Fruit fly (Drosophila melanogaster) whole organism, embryonic: ENCODE measurements around the gene CG9733.
A peak's percentile ranks its signal among the peaks of the same experiment; 100 is the strongest.

ENCODE experiments used
- ATbp ChIP-seq: fragments of 200-800 bp; sonication (Bioruptor generic); optimal IDR thresholded peaks from 2 replicates; lab custom pipeline; 2017; ENCODE audit warnings: missing biosample characterization, mild to moderate bottlenecking, missing genetic modification characterization, missing genetic modification reagents
- CG10274 ChIP-seq: fragments of 200-800 bp; sonication (Bioruptor generic); optimal IDR thresholded peaks from 3 replicates; lab custom pipeline; 2017; ENCODE audit warnings: missing biosample characterization, mild to moderate bottlenecking, missing genetic modification characterization
- CG10366 ChIP-seq: fragments of 200-800 bp; sonication (Bioruptor generic); IDR thresholded peaks from 2 replicates; pipeline ENCODE4 v1.3.6; 2022; ENCODE audit warnings: missing biosample characterization, missing genetic modification characterization
- CG10462 ChIP-seq: fragments of 200-800 bp; sonication (Bioruptor generic); optimal IDR thresholded peaks from 2 replicates; lab custom pipeline; 2016; ENCODE audit warnings: missing biosample characterization, missing genetic modification characterization
- CG11504 ChIP-seq: fragments of 200-800 bp; sonication (Bioruptor generic); optimal IDR thresholded peaks from 3 replicates; lab custom pipeline; 2019; ENCODE audit warnings: missing biosample characterization, mild to moderate bottlenecking, missing genetic modification characterization, moderate library complexity
- CG12299 ChIP-seq: fragments of 200-800 bp; sonication (Bioruptor generic); optimal IDR thresholded peaks from 2 replicates; lab custom pipeline; 2018; ENCODE audit warnings: missing biosample characterization, mild to moderate bottlenecking, missing genetic modification characterization
- CG13296 ChIP-seq: fragments of 200-800 bp; sonication (Bioruptor generic); optimal IDR thresholded peaks from 3 replicates; lab custom pipeline; 2018; ENCODE audit warnings: missing biosample characterization, mild to moderate bottlenecking, missing genetic modification characterization
- CG2120 ChIP-seq: fragments of 200-800 bp; sonication (Bioruptor generic); optimal IDR thresholded peaks from 3 replicates; lab custom pipeline; 2016; ENCODE audit warnings: missing biosample characterization, missing genetic modification characterization
- CG30431 ChIP-seq: fragments of 200-800 bp; sonication (Bioruptor generic); optimal IDR thresholded peaks from 2 replicates; lab custom pipeline; 2017; ENCODE audit warnings: missing biosample characterization, missing genetic modification characterization
- CG31388 ChIP-seq: fragments of 200-800 bp; sonication (Bioruptor generic); optimal IDR thresholded peaks from 2 replicates; lab custom pipeline; 2016; ENCODE audit warnings: missing biosample characterization, missing genetic modification characterization
- CG5953 ChIP-seq: fragments of 200-800 bp; sonication (Bioruptor generic); IDR thresholded peaks from 2 replicates; pipeline ENCODE4 v1.3.6; 2022; ENCODE audit warnings: missing biosample characterization, missing genetic modification characterization
- CG6175 ChIP-seq: fragments of 200-800 bp; sonication (Bioruptor generic); IDR thresholded peaks from 3 replicates; pipeline ENCODE4 v1.3.6; 2022; ENCODE audit warnings: missing biosample characterization, missing genetic modification characterization
- CG6654 ChIP-seq: fragments of 200-800 bp; sonication (Bioruptor generic); optimal IDR thresholded peaks from 2 replicates; lab custom pipeline; 2017; ENCODE audit warnings: missing biosample characterization, mild to moderate bottlenecking, missing genetic modification characterization
- CG7372 ChIP-seq: fragments of 200-800 bp; sonication (Bioruptor generic); IDR thresholded peaks from 2 replicates; pipeline ENCODE4 v1.3.6; 2022; ENCODE audit warnings: missing biosample characterization, missing genetic modification characterization
- CG7786 ChIP-seq: fragments of 200-800 bp; sonication (Bioruptor generic); optimal IDR thresholded peaks from 2 replicates; lab custom pipeline; 2016; ENCODE audit warnings: missing biosample characterization, missing genetic modification characterization
- CG8290 ChIP-seq, 3 experiments: fragments of 200-800 bp; sonication (Bioruptor generic); optimal IDR thresholded peaks; 2 replicates each; lab custom pipeline; 2016 to 2019; ENCODE audit warnings: missing biosample characterization in 3 of 3, missing genetic modification characterization in 3 of 3, mild to moderate bottlenecking in 2 of 3, moderate library complexity in 1 of 3
- CG8359 ChIP-seq: fragments of 200-800 bp; sonication (Bioruptor generic); optimal IDR thresholded peaks from 2 replicates; lab custom pipeline; 2017; ENCODE audit warnings: missing biosample characterization, mild to moderate bottlenecking, missing genetic modification characterization, borderline replicate concordance
- CG9797 ChIP-seq: fragments of 200-800 bp; sonication (Bioruptor generic); optimal IDR thresholded peaks from 3 replicates; lab custom pipeline; 2018; ENCODE audit warnings: missing biosample characterization, mild to moderate bottlenecking, missing genetic modification characterization
- CG9876 ChIP-seq: fragments of 200-800 bp; sonication (Bioruptor generic); optimal IDR thresholded peaks from 2 replicates; lab custom pipeline; 2016; ENCODE audit warnings: missing biosample characterization, missing genetic modification characterization
- D ChIP-seq, 2 experiments: fragments of 200-800 bp in 1 of 2; fragments of >200 bp in 1 of 2; sonication (Bioruptor generic) in 1 of 2; optimal IDR thresholded peaks; 2 replicates in 1 of 2; 3 replicates in 1 of 2; lab custom pipeline; 2017; ENCODE audit warnings: mild to moderate bottlenecking in 1 of 2, missing biosample characterization in 1 of 2, missing genetic modification characterization in 1 of 2, missing genetic modification reagents in 1 of 2
- D19A ChIP-seq: fragments of 200-800 bp; optimal IDR thresholded peaks from 3 replicates; lab custom pipeline; 2019; ENCODE audit warnings: missing biosample characterization, mild to moderate bottlenecking, missing genetic modification characterization, moderate library complexity
- Dip2 ChIP-seq: fragments of 200-800 bp; sonication (Bioruptor generic); IDR thresholded peaks from 2 replicates; pipeline ENCODE4 v1.3.6; 2022; ENCODE audit warnings: missing biosample characterization, missing genetic modification characterization
- Drgx ChIP-seq: fragments of 200-800 bp; sonication (Bioruptor generic); IDR thresholded peaks from 2 replicates; pipeline ENCODE4 v1.3.6; 2022; ENCODE audit warnings: missing biosample characterization, missing genetic modification characterization
- ERR ChIP-seq: fragments of 200-800 bp; sonication (Bioruptor generic); optimal IDR thresholded peaks from 2 replicates; lab custom pipeline; 2016; ENCODE audit warnings: missing biosample characterization, missing genetic modification characterization
- Ets65A ChIP-seq: fragments of 200-800 bp; sonication (Bioruptor generic); peaks from one replicate; lab custom pipeline; 2016; ENCODE audit warnings: missing biosample characterization, missing genetic modification characterization
- GATAe ChIP-seq: fragments of 200-800 bp; sonication (Bioruptor generic); conservative IDR thresholded peaks from 2 replicates; pipeline ENCODE4 v1.3.6; 2022; ENCODE audit warnings: missing biosample characterization, missing genetic modification characterization
- HmgZ ChIP-seq: fragments of 200-800 bp; sonication (Bioruptor generic); optimal IDR thresholded peaks from 2 replicates; lab custom pipeline; 2018; ENCODE audit warnings: missing biosample characterization, mild to moderate bottlenecking, missing genetic modification characterization
- Hmr ChIP-seq: fragments of 200-800 bp; sonication (Bioruptor generic); optimal IDR thresholded peaks from 3 replicates; lab custom pipeline; 2017; ENCODE audit warnings: mild to moderate bottlenecking, missing biosample characterization, missing genetic modification reagents, missing genetic modification characterization
- Pdp1 ChIP-seq, 2 experiments: fragments of 200-800 bp; sonication (Bioruptor generic); optimal IDR thresholded peaks; 3 replicates each; lab custom pipeline; 2016; ENCODE audit warnings: missing biosample characterization in 2 of 2, missing genetic modification characterization in 2 of 2, mild to moderate bottlenecking in 1 of 2, moderate library complexity in 1 of 2
- Six4 ChIP-seq: fragments of 200-800 bp; sonication (Bioruptor generic); optimal IDR thresholded peaks from 2 replicates; lab custom pipeline; 2016; ENCODE audit warnings: missing biosample characterization, missing genetic modification characterization
- Sox100B ChIP-seq: fragments of 200-800 bp; sonication (Bioruptor generic); optimal IDR thresholded peaks from 3 replicates; lab custom pipeline; 2018; ENCODE audit warnings: missing biosample characterization, mild to moderate bottlenecking, missing genetic modification characterization
- Sox102F ChIP-seq: fragments of 200-800 bp; sonication (Bioruptor generic); optimal IDR thresholded peaks from 2 replicates; lab custom pipeline; 2018; ENCODE audit warnings: missing biosample characterization, mild to moderate bottlenecking, missing genetic modification characterization, moderate library complexity
- Usf ChIP-seq: fragments of 200-800 bp; sonication (Bioruptor generic); optimal IDR thresholded peaks from 2 replicates; lab custom pipeline; 2017; ENCODE audit warnings: missing genotype, missing biosample characterization, missing genetic modification characterization
- bab2 ChIP-seq: fragments of 200-800 bp; sonication (Bioruptor generic); optimal IDR thresholded peaks from 2 replicates; lab custom pipeline; 2016; ENCODE audit warnings: missing biosample characterization, missing genetic modification characterization
- bsh ChIP-seq, 2 experiments: fragments of 200-800 bp; sonication (Bioruptor generic); optimal IDR thresholded peaks; 2 replicates each; lab custom pipeline; 2017 to 2018; ENCODE audit warnings: mild to moderate bottlenecking in 2 of 2, missing biosample characterization in 2 of 2, missing genetic modification characterization in 2 of 2, moderate library complexity in 1 of 2
- cad ChIP-seq: fragments of >200 bp; optimal IDR thresholded peaks from 2 replicates; lab custom pipeline; 2017; ENCODE audit warnings: missing biosample characterization, missing genetic modification characterization
- chif ChIP-seq, 2 experiments: fragments of 200-800 bp; sonication (Bioruptor generic); optimal IDR thresholded peaks; 3 replicates each; lab custom pipeline; 2016; ENCODE audit warnings: missing biosample characterization in 2 of 2, missing genetic modification characterization in 2 of 2
- dysf ChIP-seq: fragments of 200-800 bp; sonication (Bioruptor generic); IDR thresholded peaks from 3 replicates; pipeline ENCODE4 v1.3.6; 2022; ENCODE audit warnings: missing biosample characterization, missing genetic modification characterization
- ewg ChIP-seq: fragments of 200-800 bp; sonication (Bioruptor generic); optimal IDR thresholded peaks from 3 replicates; lab custom pipeline; 2017; ENCODE audit warnings: mild to moderate bottlenecking, missing biosample characterization, missing genetic modification reagents, missing genetic modification characterization
- fd102C ChIP-seq: fragments of 200-800 bp; sonication (Bioruptor generic); optimal IDR thresholded peaks from 2 replicates; lab custom pipeline; 2018; ENCODE audit warnings: missing biosample characterization, mild to moderate bottlenecking, missing genetic modification characterization, moderate library complexity
- grau ChIP-seq: fragments of 200-800 bp; optimal IDR thresholded peaks from 3 replicates; lab custom pipeline; 2019; ENCODE audit warnings: missing biosample characterization, mild to moderate bottlenecking, missing genetic modification characterization, moderate library complexity
- lbe ChIP-seq: fragments of 200-800 bp; sonication (Bioruptor generic); optimal IDR thresholded peaks from 2 replicates; lab custom pipeline; 2016; ENCODE audit warnings: missing biosample characterization, mild to moderate bottlenecking, missing genetic modification characterization
- nmo ChIP-seq: fragments of 200-800 bp; sonication (Bioruptor generic); optimal IDR thresholded peaks from 2 replicates; lab custom pipeline; 2018; ENCODE audit warnings: missing biosample characterization, mild to moderate bottlenecking, missing genetic modification characterization, moderate library complexity
- nom ChIP-seq: fragments of 200-800 bp; sonication (Bioruptor generic); optimal IDR thresholded peaks from 2 replicates; lab custom pipeline; 2017; ENCODE audit warnings: missing biosample characterization, missing genetic modification characterization, mild to moderate bottlenecking, moderate library complexity, missing genetic modification reagents
- pho ChIP-seq: fragments of 200-800 bp; sonication (Bioruptor generic); optimal IDR thresholded peaks from 2 replicates; lab custom pipeline; 2016; ENCODE audit warnings: missing biosample characterization, missing genetic modification characterization
- phol ChIP-seq: fragments of 200-800 bp; sonication (Bioruptor generic); optimal IDR thresholded peaks from 3 replicates; lab custom pipeline; 2018; ENCODE audit warnings: missing biosample characterization, mild to moderate bottlenecking, missing genetic modification characterization, moderate library complexity
- sens ChIP-seq: fragments of 200-800 bp; sonication (Bioruptor generic); peaks from one replicate; lab custom pipeline; 2016; ENCODE audit warnings: missing biosample characterization, missing genetic modification characterization
- stwl ChIP-seq: fragments of 200-800 bp; sonication (Bioruptor generic); optimal IDR thresholded peaks from 3 replicates; lab custom pipeline; 2018; ENCODE audit warnings: missing biosample characterization, mild to moderate bottlenecking, missing genetic modification characterization, moderate library complexity
- sug ChIP-seq: fragments of 200-800 bp; optimal IDR thresholded peaks from 2 replicates; lab custom pipeline; 2019; ENCODE audit warnings: missing biosample characterization, mild to moderate bottlenecking, missing genetic modification characterization, moderate library complexity
- tgo ChIP-seq: fragments of 200-800 bp; sonication (Bioruptor generic); IDR thresholded peaks from 3 replicates; pipeline ENCODE4 v1.3.6; 2022; ENCODE audit warnings: missing biosample characterization, missing genetic modification characterization

Gene CG9733

dm6 chr3R:30258991-30259351 is 12.5 kb upstream of the CG9733 start (continued):
- TF ChIP-seq CG30431 (GFP tag; lab: Kevin White, UChicago), result no peak
- no peak for TF ChIP-seq CG12299 (tag; lab: Kevin White, UChicago)
- TF ChIP-seq D (optimal IDR thresholded peaks at IDR 0.05; lab: Kevin White, UChicago), result no peak
- no peak for TF ChIP-seq D (GFP tag; optimal IDR thresholded peaks at IDR 0.05; lab: Kevin White, UChicago)
- TF ChIP-seq CG10274 (GFP tag; lab: Kevin White, UChicago), result no peak
- TF ChIP-seq cad, result no peak
- TF ChIP-seq CG31388, result no peak
- TF ChIP-seq phol (tag; lab: Kevin White, UChicago), result no peak
- no peak for TF ChIP-seq ERR
- TF ChIP-seq sug (tag; lab: Kevin White, UChicago), result no peak
- no peak for TF ChIP-seq Sox100B (GFP tag; lab: Kevin White, UChicago)
- peak; percentile 75 for TF ChIP-seq nom (GFP tag; lab: Kevin White, UChicago)
- no peak for TF ChIP-seq CG6654
- no peak for TF ChIP-seq CG9876 (GFP tag; lab: Kevin White, UChicago)
- TF ChIP-seq CG10462, result no peak
- no peak for TF ChIP-seq CG8290 (GFP tag; optimal IDR thresholded peaks at IDR 0.05; lab: Kevin White, UChicago)
- no peak for TF ChIP-seq CG8290 (tag; optimal IDR thresholded peaks at IDR 0.05; lab: Kevin White, UChicago)
- no peak for TF ChIP-seq chif (GFP tag; optimal IDR thresholded peaks at IDR 0.05; lab: Kevin White, UChicago)
- TF ChIP-seq CG7372, result no peak
- peak in 1 of 2 experiments; percentile 90 for TF ChIP-seq bsh (GFP tag; optimal IDR thresholded peaks at IDR 0.05; lab: Kevin White, UChicago)
- TF ChIP-seq CG11504 (tag; lab: Kevin White, UChicago), result no peak
- peak; percentile 92 for TF ChIP-seq lbe
- no peak for TF ChIP-seq HmgZ (tag; lab: Kevin White, UChicago)
- TF ChIP-seq stwl (tag; lab: Kevin White, UChicago), result peak; percentile 99
- peak; percentile 63 for TF ChIP-seq Ets65A (GFP tag; lab: Kevin White, UChicago)
- TF ChIP-seq Drgx, result peak; percentile 61
- TF ChIP-seq ewg (GFP tag; lab: Kevin White, UChicago), result no peak
- TF ChIP-seq sens (GFP tag; lab: Kevin White, UChicago), result peak; percentile 67
- TF ChIP-seq CG8359 (GFP tag; lab: Kevin White, UChicago), result no peak
- TF ChIP-seq D19A, result no peak
- TF ChIP-seq CG13296, result no peak
- no peak for TF ChIP-seq Dip2 (GFP tag; lab: Robert Waterston, UW)
- no peak for TF ChIP-seq Pdp1 (GFP tag; optimal IDR thresholded peaks at IDR 0.05; lab: Kevin White, UChicago)
- TF ChIP-seq pho, result no peak
- no peak for TF ChIP-seq Sox102F (GFP tag; lab: Kevin White, UChicago)
- TF ChIP-seq nmo, result no peak
- no peak for TF ChIP-seq CG2120 (GFP tag; lab: Kevin White, UChicago)
- TF ChIP-seq tgo, result no peak

dm6 chr3R:30258298-30258990 is 11.9 kb upstream of the CG9733 start:
- TF ChIP-seq CG10366 (GFP tag; lab: Robert Waterston, UW) (no peak), grau (no peak), bab2 (GFP tag; lab: Kevin White, UChicago) (no peak), Hmr (no peak), ATbp (no peak), CG6175 (GFP tag; lab: Robert Waterston, UW) (no peak), CG5953 (GFP tag; lab: Robert Waterston, UW) (no peak), Sox100B (GFP tag; lab: Kevin White, UChicago) (no peak), CG9797 (GFP tag; lab: Kevin White, UChicago) (no peak), GATAe (GFP tag; lab: Robert Waterston, UW) (no peak), nom (GFP tag; lab: Kevin White, UChicago) (peak; percentile 72), dysf (no peak), Usf (GFP tag; lab: Kevin White, UChicago) (no peak), Six4 (GFP tag; lab: Kevin White, UChicago) (no peak), ewg (GFP tag; lab: Kevin White, UChicago) (no peak), CG7786 (GFP tag; lab: Kevin White, UChicago) (no peak), lbe (peak; percentile 77), Drgx (peak; percentile 58), fd102C (GFP tag; lab: Kevin White, UChicago) (no peak)
